Worm (Caenorhabditis elegans) whole organism, mixed stage, embryonic: ENCODE data around the gene secs-1.

Experiments used
- ceh-83 ChIP-seq: fragments of 200-800 bp; sonication (Bioruptor generic); optimal IDR thresholded peaks from 2 replicates; lab custom pipeline; 2018; ENCODE audit warnings: mild to moderate bottlenecking, missing genetic modification characterization, missing compliant biosample characterization
- ces-1 ChIP-seq: fragments of 150-350 bp; optimal IDR thresholded peaks from 2 replicates; lab custom pipeline; 2014; ENCODE audit warnings: missing biosample characterization, missing genetic modification reagents, missing genetic modification characterization
- nhr-237 ChIP-seq: fragments of 150-350 bp; optimal IDR thresholded peaks from 2 replicates; lab custom pipeline; 2014; ENCODE audit warnings: missing biosample characterization, missing genetic modification characterization
- nhr-28 ChIP-seq: fragments of 150-350 bp; optimal IDR thresholded peaks from 2 replicates; lab custom pipeline; 2014; ENCODE audit warnings: missing biosample characterization, missing genetic modification characterization
- snpc-4 ChIP-seq: fragments of 150-350 bp; optimal IDR thresholded peaks from 2 replicates; lab custom pipeline; 2014; ENCODE audit warnings: missing biosample characterization, missing genetic modification characterization
- unc-62 ChIP-seq: fragments of 150-350 bp; optimal IDR thresholded peaks from 2 replicates; lab custom pipeline; 2014; ENCODE audit warnings: missing biosample characterization, missing genetic modification reagents, missing genetic modification characterization
- ztf-11 ChIP-seq: fragments of 150-350 bp; optimal IDR thresholded peaks from 2 replicates; lab custom pipeline; 2014; ENCODE audit warnings: missing biosample characterization, missing genetic modification characterization

- TF ChIP-seq ces-1 (GFP tag; lab: Kevin White, UChicago) (no peak), ztf-11 (tag; lab: Kevin White, UChicago) (no peak), nhr-237 (no peak), snpc-4 (tag; lab: Kevin White, UChicago) (no peak), nhr-28 (tag; lab: Kevin White, UChicago) (no peak), ceh-83 (GFP tag; lab: Kevin White, UChicago) (no peak), unc-62 (no peak)
Measured at ce11 chrV:10773216-10773615, 31.1 kb downstream of the secs-1 start.
